Fruit fly (Drosophila melanogaster) whole organism, embryonic: ENCODE results near the gene synr.
A peak's percentile ranks its signal among the peaks of the same experiment; 100 is the strongest.

ENCODE experiments used
- Adf1 ChIP-seq: fragments of 200-800 bp; sonication (Bioruptor generic); IDR thresholded peaks from 2 replicates; pipeline ENCODE4 v1.3.6; 2022; ENCODE audit warnings: missing biosample characterization, missing genetic modification characterization
- Atf3 ChIP-seq: fragments of 200-800 bp; sonication (Bioruptor generic); optimal IDR thresholded peaks from 3 replicates; lab custom pipeline; 2016; ENCODE audit warnings: missing biosample characterization, missing genetic modification characterization
- CG10209 ChIP-seq: fragments of 200-800 bp; sonication (Bioruptor generic); optimal IDR thresholded peaks from 3 replicates; lab custom pipeline; 2017; ENCODE audit warnings: missing biosample characterization, mild to moderate bottlenecking, missing genetic modification characterization, missing genetic modification reagents
- CG10274 ChIP-seq: fragments of 200-800 bp; sonication (Bioruptor generic); optimal IDR thresholded peaks from 3 replicates; lab custom pipeline; 2017; ENCODE audit warnings: missing biosample characterization, mild to moderate bottlenecking, missing genetic modification characterization
- CG10565 ChIP-seq: fragments of 200-800 bp; sonication (Bioruptor generic); optimal IDR thresholded peaks from 3 replicates; lab custom pipeline; 2016; ENCODE audit warnings: missing biosample characterization, mild to moderate bottlenecking, missing genetic modification characterization
- CG11085 ChIP-seq: fragments of 200-800 bp; sonication (Bioruptor generic); IDR thresholded peaks from 2 replicates; pipeline ENCODE4 v1.3.6; 2022; ENCODE audit warnings: missing biosample characterization, missing genetic modification characterization
- CG12104 ChIP-seq: fragments of 200-800 bp; sonication (Bioruptor generic); optimal IDR thresholded peaks from 3 replicates; lab custom pipeline; 2016; ENCODE audit warnings: missing biosample characterization, missing genetic modification characterization
- CG12219 ChIP-seq: fragments of 200-800 bp; sonication (Bioruptor generic); optimal IDR thresholded peaks from 3 replicates; lab custom pipeline; 2018; ENCODE audit warnings: missing biosample characterization, mild to moderate bottlenecking, missing genetic modification characterization
- CG12391 ChIP-seq: fragments of 200-800 bp; sonication (Bioruptor generic); optimal IDR thresholded peaks from 3 replicates; lab custom pipeline; 2018; ENCODE audit warnings: missing biosample characterization, mild to moderate bottlenecking, missing genetic modification characterization, moderate library complexity
- CG12659 ChIP-seq: fragments of 200-800 bp; sonication (Bioruptor generic); optimal IDR thresholded peaks from 3 replicates; lab custom pipeline; 2017; ENCODE audit warnings: mild to moderate bottlenecking, missing biosample characterization, missing genetic modification reagents, missing genetic modification characterization
- CG14860 ChIP-seq: fragments of 200-800 bp; sonication (Bioruptor generic); IDR thresholded peaks from 3 replicates; pipeline ENCODE4 v1.3.6; 2022; ENCODE audit warnings: missing biosample characterization, missing genetic modification characterization; ENCODE audit not compliant: partially characterized antibody
- CG18011 ChIP-seq: fragments of 200-800 bp; sonication (Bioruptor generic); optimal IDR thresholded peaks from 2 replicates; lab custom pipeline; 2017; ENCODE audit warnings: missing biosample characterization, missing genetic modification characterization, mild to moderate bottlenecking, moderate library complexity, missing genotype
- CG18476 ChIP-seq: fragments of 200-800 bp; sonication (Bioruptor generic); optimal IDR thresholded peaks from 2 replicates; lab custom pipeline; 2016; ENCODE audit warnings: missing biosample characterization, mild to moderate bottlenecking, missing genetic modification characterization
- CG18764 ChIP-seq: fragments of 200-800 bp; sonication (Bioruptor generic); optimal IDR thresholded peaks from 3 replicates; lab custom pipeline; 2016; ENCODE audit warnings: missing biosample characterization, missing genetic modification characterization
- CG32767 ChIP-seq: fragments of 200-800 bp; sonication (Bioruptor generic); IDR thresholded peaks from 2 replicates; pipeline ENCODE4 v1.3.6; 2022; ENCODE audit warnings: missing biosample characterization, missing genetic modification characterization
- CG3838 ChIP-seq: fragments of 200-800 bp; sonication (Bioruptor generic); optimal IDR thresholded peaks from 3 replicates; lab custom pipeline; 2016; ENCODE audit warnings: missing biosample characterization, missing genetic modification characterization
- CG4854 ChIP-seq: fragments of 200-800 bp; sonication (Bioruptor generic); optimal IDR thresholded peaks from 2 replicates; lab custom pipeline; 2016; ENCODE audit warnings: missing biosample characterization, missing genetic modification characterization, inconsistent platforms
- CG5953 ChIP-seq: fragments of 200-800 bp; sonication (Bioruptor generic); IDR thresholded peaks from 2 replicates; pipeline ENCODE4 v1.3.6; 2022; ENCODE audit warnings: missing biosample characterization, missing genetic modification characterization
- CG6175 ChIP-seq: fragments of 200-800 bp; sonication (Bioruptor generic); IDR thresholded peaks from 3 replicates; pipeline ENCODE4 v1.3.6; 2022; ENCODE audit warnings: missing biosample characterization, missing genetic modification characterization
- CG6272 ChIP-seq: fragments of 200-800 bp; sonication (Bioruptor generic); IDR thresholded peaks from 2 replicates; pipeline ENCODE4 v1.3.6; 2022; ENCODE audit warnings: missing biosample characterization, missing genetic modification characterization
- CG6654 ChIP-seq: fragments of 200-800 bp; sonication (Bioruptor generic); optimal IDR thresholded peaks from 2 replicates; lab custom pipeline; 2017; ENCODE audit warnings: missing biosample characterization, mild to moderate bottlenecking, missing genetic modification characterization
- CG7357 ChIP-seq: fragments of 200-800 bp; sonication (Bioruptor generic); IDR thresholded peaks from 3 replicates; pipeline ENCODE4 v1.3.6; 2022; ENCODE audit warnings: missing biosample characterization, missing genetic modification characterization
- CG8924 ChIP-seq: fragments of 200-800 bp; optimal IDR thresholded peaks from 3 replicates; lab custom pipeline; 2019; ENCODE audit warnings: missing biosample characterization, mild to moderate bottlenecking, missing genetic modification characterization, moderate library complexity
- CG9437 ChIP-seq: fragments of 200-800 bp; sonication (Bioruptor generic); optimal IDR thresholded peaks from 2 replicates; lab custom pipeline; 2018; ENCODE audit warnings: missing biosample characterization, mild to moderate bottlenecking, missing genetic modification characterization
- CG9876 ChIP-seq: fragments of 200-800 bp; sonication (Bioruptor generic); optimal IDR thresholded peaks from 2 replicates; lab custom pipeline; 2016; ENCODE audit warnings: missing biosample characterization, missing genetic modification characterization
- Gug ChIP-seq: fragments of 200-800 bp; sonication (Bioruptor generic); IDR thresholded peaks from 4 replicates; pipeline ENCODE4 v1.3.6; 2022; ENCODE audit warnings: missing biosample characterization, missing genetic modification characterization
- HLH4C ChIP-seq: fragments of 200-800 bp; sonication (Bioruptor generic); IDR thresholded peaks from 3 replicates; pipeline ENCODE4 v1.3.6; 2022; ENCODE audit warnings: missing biosample characterization, missing genetic modification characterization; ENCODE audit not compliant: partially characterized antibody
- Hey ChIP-seq: fragments of 200-800 bp; sonication (Bioruptor generic); optimal IDR thresholded peaks from 3 replicates; lab custom pipeline; 2018; ENCODE audit warnings: missing biosample characterization, mild to moderate bottlenecking, missing genetic modification characterization
- HmgD ChIP-seq: fragments of 200-800 bp; sonication (Bioruptor generic); optimal IDR thresholded peaks from 3 replicates; lab custom pipeline; 2016; ENCODE audit warnings: missing biosample characterization, missing genetic modification characterization
- Hmx ChIP-seq: fragments of 200-800 bp; sonication (Bioruptor generic); optimal IDR thresholded peaks from 2 replicates; lab custom pipeline; 2016; ENCODE audit warnings: missing biosample characterization, missing genetic modification characterization
- MESR4 ChIP-seq: fragments of 200-800 bp; sonication (Bioruptor generic); optimal IDR thresholded peaks from 2 replicates; lab custom pipeline; 2018; ENCODE audit warnings: missing biosample characterization, mild to moderate bottlenecking, missing genetic modification characterization, moderate library complexity
- Myb ChIP-seq: fragments of 200-800 bp; sonication (Bioruptor generic); optimal IDR thresholded peaks from 2 replicates; lab custom pipeline; 2016; ENCODE audit warnings: missing biosample characterization, missing genetic modification characterization
- NC2β ChIP-seq: fragments of 200-800 bp; sonication (Bioruptor generic); optimal IDR thresholded peaks from 2 replicates; lab custom pipeline; 2016; ENCODE audit warnings: missing biosample characterization, missing genetic modification characterization
- Oli ChIP-seq: fragments of 200-800 bp; sonication (Bioruptor generic); optimal IDR thresholded peaks from 2 replicates; lab custom pipeline; 2018; ENCODE audit warnings: missing biosample characterization, mild to moderate bottlenecking, missing genetic modification characterization, moderate library complexity
- Pdp1 ChIP-seq, 2 experiments: fragments of 200-800 bp; sonication (Bioruptor generic); optimal IDR thresholded peaks; 3 replicates each; lab custom pipeline; 2016; ENCODE audit warnings: missing biosample characterization in 2 of 2, missing genetic modification characterization in 2 of 2, mild to moderate bottlenecking in 1 of 2, moderate library complexity in 1 of 2
- Six4 ChIP-seq: fragments of 200-800 bp; sonication (Bioruptor generic); optimal IDR thresholded peaks from 2 replicates; lab custom pipeline; 2016; ENCODE audit warnings: missing biosample characterization, missing genetic modification characterization
- Sry-β ChIP-seq: fragments of 200-800 bp; sonication (Bioruptor generic); optimal IDR thresholded peaks from 2 replicates; lab custom pipeline; 2018; ENCODE audit warnings: missing biosample characterization, mild to moderate bottlenecking, missing genetic modification characterization, moderate library complexity
- Usf ChIP-seq: fragments of 200-800 bp; sonication (Bioruptor generic); optimal IDR thresholded peaks from 2 replicates; lab custom pipeline; 2017; ENCODE audit warnings: missing genotype, missing biosample characterization, missing genetic modification characterization
- aop ChIP-seq: fragments of 200-800 bp; sonication (Bioruptor generic); IDR thresholded peaks from 2 replicates; pipeline ENCODE4 v1.3.6; 2022; ENCODE audit warnings: missing biosample characterization, missing genetic modification characterization
- bab2 ChIP-seq: fragments of 200-800 bp; sonication (Bioruptor generic); optimal IDR thresholded peaks from 2 replicates; lab custom pipeline; 2016; ENCODE audit warnings: missing biosample characterization, missing genetic modification characterization
- bsh ChIP-seq, 2 experiments: fragments of 200-800 bp; sonication (Bioruptor generic); optimal IDR thresholded peaks; 2 replicates each; lab custom pipeline; 2017 to 2018; ENCODE audit warnings: mild to moderate bottlenecking in 2 of 2, missing biosample characterization in 2 of 2, missing genetic modification characterization in 2 of 2, moderate library complexity in 1 of 2
- dmrt11E ChIP-seq: fragments of 200-800 bp; sonication (Bioruptor generic); optimal IDR thresholded peaks from 3 replicates; lab custom pipeline; 2018; ENCODE audit warnings: missing biosample characterization, mild to moderate bottlenecking, missing genetic modification characterization, moderate library complexity
- esg ChIP-seq: fragments of 200-800 bp; sonication (Bioruptor generic); conservative IDR thresholded peaks from 2 replicates; pipeline ENCODE4 v1.3.6; 2022; ENCODE audit warnings: missing biosample characterization, missing genetic modification characterization
- exex ChIP-seq: fragments of 200-800 bp; sonication (Bioruptor generic); optimal IDR thresholded peaks from 4 replicates; lab custom pipeline; 2018; ENCODE audit warnings: missing biosample characterization, mild to moderate bottlenecking, missing genetic modification characterization, moderate library complexity
- ftz-f1 ChIP-seq: fragments of 200-800 bp; sonication (Bioruptor generic); optimal IDR thresholded peaks from 2 replicates; lab custom pipeline; 2016; ENCODE audit warnings: missing biosample characterization, missing genetic modification characterization
- her ChIP-seq: fragments of 200-800 bp; sonication (Bioruptor generic); optimal IDR thresholded peaks from 2 replicates; lab custom pipeline; 2016; ENCODE audit warnings: missing biosample characterization, missing genetic modification characterization
- lola ChIP-seq, 3 experiments: fragments of >200 bp in 2 of 3; fragments of 200-800 bp in 1 of 3; sonication (Bioruptor generic) in 1 of 3; optimal IDR thresholded peaks; 2 replicates each; lab custom pipeline; 2017 to 2019; ENCODE audit warnings: missing biosample characterization in 3 of 3, missing genetic modification characterization in 3 of 3, mild to moderate bottlenecking in 1 of 3, moderate library complexity in 1 of 3
- pzg ChIP-seq: fragments of 200-800 bp; sonication (Bioruptor generic); optimal IDR thresholded peaks from 3 replicates; lab custom pipeline; 2018; ENCODE audit warnings: missing biosample characterization, mild to moderate bottlenecking, missing genetic modification characterization, moderate library complexity
- schlank ChIP-seq: fragments of 200-800 bp; sonication (Bioruptor generic); optimal IDR thresholded peaks from 2 replicates; lab custom pipeline; 2018; ENCODE audit warnings: missing biosample characterization, mild to moderate bottlenecking, missing genetic modification characterization
- sisA ChIP-seq: fragments of 200-800 bp; sonication (Bioruptor generic); IDR thresholded peaks from 2 replicates; pipeline ENCODE4 v1.3.6; 2022; ENCODE audit warnings: missing biosample characterization, missing genetic modification characterization
- wor ChIP-seq: fragments of 200-800 bp; sonication (Bioruptor generic); IDR thresholded peaks from 2 replicates; pipeline ENCODE4 v1.3.6; 2022; ENCODE audit warnings: missing biosample characterization, missing genetic modification characterization

synr gene

DNA sequence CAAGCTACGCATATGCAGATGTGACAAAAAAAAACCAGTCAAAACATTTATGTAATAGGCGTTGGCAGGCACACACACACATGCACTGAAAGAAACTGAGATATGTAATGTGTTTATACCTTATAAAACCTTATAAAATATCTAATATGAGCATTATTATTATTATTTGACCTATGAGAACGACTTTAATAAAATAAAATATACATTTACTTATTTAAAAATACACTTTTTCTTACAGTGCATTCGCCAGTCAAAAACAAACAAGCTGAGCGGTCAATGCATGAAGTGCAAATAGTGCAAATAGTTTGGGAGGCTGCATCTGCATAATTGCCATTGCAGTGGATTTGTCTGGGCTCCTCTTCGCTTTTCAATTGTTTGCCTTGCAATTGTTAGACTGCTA lies 34.6 kb upstream of the synr start (continued):
- peak; percentile 71 for TF ChIP-seq wor (GFP tag; lab: Robert Waterston, UW)
- TF ChIP-seq CG18476: peak; percentile 0
- TF ChIP-seq Gug (GFP tag; lab: Robert Waterston, UW): no peak
- no peak for TF ChIP-seq her (GFP tag; lab: Kevin White, UChicago)
- peak; percentile 70 for TF ChIP-seq CG12659 (GFP tag; lab: Kevin White, UChicago)
- no peak for TF ChIP-seq CG11085 (GFP tag; lab: Robert Waterston, UW)
- peak; percentile 14 for TF ChIP-seq bab2 (GFP tag; lab: Kevin White, UChicago)
- TF ChIP-seq CG4854 (GFP tag; lab: Kevin White, UChicago): peak; percentile 40
- no peak for TF ChIP-seq CG6272 (GFP tag; lab: Robert Waterston, UW)
- peak; percentile 41 for TF ChIP-seq CG18764 (GFP tag; lab: Kevin White, UChicago)
- no peak for TF ChIP-seq NC2β (GFP tag; lab: Kevin White, UChicago)
- TF ChIP-seq CG7357 (GFP tag; lab: Robert Waterston, UW): 0 out of 3 replicates have a peak, but pooled peaks have one; percentile 47
- no peak for TF ChIP-seq CG10565 (GFP tag; lab: Kevin White, UChicago)
- TF ChIP-seq Six4 (GFP tag; lab: Kevin White, UChicago): peak; percentile 50
- TF ChIP-seq CG10274 (GFP tag; lab: Kevin White, UChicago): peak; percentile 18
- no peak for TF ChIP-seq Adf1 (GFP tag; lab: Robert Waterston, UW)
- no peak for TF ChIP-seq CG9876
- peak; percentile 80 for TF ChIP-seq CG5953 (GFP tag; lab: Robert Waterston, UW)
- TF ChIP-seq Usf: no peak
- TF ChIP-seq sisA (GFP tag; lab: Robert Waterston, UW): peak; percentile 78
- no peak for TF ChIP-seq Myb (GFP tag; lab: Kevin White, UChicago)
- no peak for TF ChIP-seq pzg (GFP tag; lab: Kevin White, UChicago)
- TF ChIP-seq CG12391 (tag; lab: Kevin White, UChicago): peak; percentile 83
- no peak for TF ChIP-seq ftz-f1 (GFP tag; lab: Kevin White, UChicago)
- peak; percentile 16 for TF ChIP-seq exex
- TF ChIP-seq MESR4 (GFP tag; lab: Kevin White, UChicago): no peak
- peak; percentile 30 to 70 for TF ChIP-seq Pdp1 (GFP tag; optimal IDR thresholded peaks at IDR 0.05; lab: Kevin White, UChicago)
- no peak for TF ChIP-seq Sry-β (GFP tag; lab: Kevin White, UChicago)
- no peak for TF ChIP-seq Hey (tag; lab: Kevin White, UChicago)
- TF ChIP-seq CG6654 (GFP tag; lab: Kevin White, UChicago): no peak
- TF ChIP-seq CG12219 (GFP tag; lab: Kevin White, UChicago): peak; percentile 67
- TF ChIP-seq aop: no peak
- peak; percentile 75 for TF ChIP-seq esg
- TF ChIP-seq CG18011 (GFP tag; lab: Kevin White, UChicago): peak; percentile 41
- TF ChIP-seq lola (GFP tag; optimal IDR thresholded peaks at IDR 0.05; lab: Kevin White, UChicago): peak in 1 of 3 experiments; percentile 43
- peak; percentile 79 for TF ChIP-seq CG8924 (tag; lab: Kevin White, UChicago)
- TF ChIP-seq CG14860 (GFP tag; lab: Robert Waterston, UW): no peak
- TF ChIP-seq CG3838 (GFP tag; lab: Kevin White, UChicago): no peak
- TF ChIP-seq schlank: no peak
- peak; percentile 77 for TF ChIP-seq CG32767
- peak; percentile 64 for TF ChIP-seq CG12104 (GFP tag; lab: Kevin White, UChicago)
- TF ChIP-seq Atf3 (GFP tag; lab: Kevin White, UChicago): no peak
- TF ChIP-seq HmgD (GFP tag; lab: Kevin White, UChicago): no peak
- TF ChIP-seq dmrt11E (tag; lab: Kevin White, UChicago): peak; percentile 7
- peak; percentile 68 for TF ChIP-seq CG9437
- TF ChIP-seq Hmx (GFP tag; lab: Kevin White, UChicago): no peak
- no peak for TF ChIP-seq CG6175
- peak; percentile 86 for TF ChIP-seq Oli (tag; lab: Kevin White, UChicago)
- TF ChIP-seq HLH4C (GFP tag; lab: Robert Waterston, UW): no peak
- TF ChIP-seq CG10209 (GFP tag; lab: Kevin White, UChicago): peak; percentile 73
- peak in 1 of 2 experiments; percentile 73 for TF ChIP-seq bsh (GFP tag; optimal IDR thresholded peaks at IDR 0.05; lab: Kevin White, UChicago)
